Worm (Caenorhabditis elegans) whole organism, late embryonic: ENCODE data around the gene F35H8.2.

Experiments
- ceh-2 ChIP-seq: sonication (generic microtip); optimal IDR thresholded peaks from 2 replicates; lab custom pipeline; 2016; ENCODE audit warnings: missing genotype, missing genetic modification characterization, missing compliant biosample characterization
- ceh-31 ChIP-seq: sonication (generic microtip); optimal IDR thresholded peaks from 2 replicates; lab custom pipeline; 2016; ENCODE audit warnings: missing genetic modification characterization, missing compliant biosample characterization
- ets-4 ChIP-seq: sonication (generic microtip); optimal IDR thresholded peaks from 2 replicates; lab custom pipeline; 2016; ENCODE audit warnings: missing genetic modification characterization, missing compliant biosample characterization
- madf-2 ChIP-seq: sonication (generic microtip); optimal IDR thresholded peaks from 2 replicates; lab custom pipeline; 2017; ENCODE audit warnings: missing genetic modification characterization, missing compliant biosample characterization
- odd-2 ChIP-seq: sonication (generic microtip); optimal IDR thresholded peaks from 2 replicates; lab custom pipeline; 2017; ENCODE audit warnings: antibody characterized with exemption, mild to moderate bottlenecking, missing genetic modification characterization, missing compliant biosample characterization
- pha-2 ChIP-seq: sonication (generic microtip); optimal IDR thresholded peaks from 2 replicates; lab custom pipeline; 2017; ENCODE audit warnings: mild to moderate bottlenecking, missing genetic modification characterization, missing compliant biosample characterization
- rnt-1 ChIP-seq: sonication (generic microtip); optimal IDR thresholded peaks from 2 replicates; lab custom pipeline; 2016; ENCODE audit warnings: missing genetic modification characterization, missing compliant biosample characterization
- unc-86 ChIP-seq: sonication (generic microtip); optimal IDR thresholded peaks from 2 replicates; lab custom pipeline; 2016; ENCODE audit warnings: missing genetic modification characterization, missing compliant biosample characterization

ce11 chrII:9542785-9543184, 12.5 kb upstream of the F35H8.2 start, which contains the start of gene sra-4:
- TF ChIP-seq madf-2 (tag; lab: Kevin White, UChicago) (no peak), unc-86 (tag; lab: Kevin White, UChicago) (no peak), ceh-31 (tag; lab: Kevin White, UChicago) (no peak), rnt-1 (tag; lab: Kevin White, UChicago) (no peak), odd-2 (tag; lab: Kevin White, UChicago) (no peak), ceh-2 (tag; lab: Kevin White, UChicago) (no peak), pha-2 (tag; lab: Kevin White, UChicago) (no peak), ets-4 (tag; lab: Kevin White, UChicago) (no peak)
